Worm (Caenorhabditis elegans) whole organism, mixed stage, embryonic: ENCODE results near the gene C23H3.2.

Experiments
- M03D4.4 ChIP-seq: sonication (generic microtip); optimal IDR thresholded peaks from 2 replicates; lab custom pipeline; 2017; ENCODE audit warnings: mild to moderate bottlenecking, missing genetic modification characterization, missing compliant biosample characterization
- blmp-1 ChIP-seq: fragments of 150-350 bp; optimal IDR thresholded peaks from 2 replicates; lab custom pipeline; 2014; ENCODE audit warnings: missing biosample characterization, missing genetic modification characterization
- ceh-39 ChIP-seq: fragments of 150-350 bp; optimal IDR thresholded peaks from 2 replicates; lab custom pipeline; 2014; ENCODE audit warnings: missing biosample characterization, missing genetic modification characterization
- ceh-83 ChIP-seq: fragments of 200-800 bp; sonication (Bioruptor generic); optimal IDR thresholded peaks from 2 replicates; lab custom pipeline; 2018; ENCODE audit warnings: mild to moderate bottlenecking, missing genetic modification characterization, missing compliant biosample characterization
- ces-1 ChIP-seq: fragments of 150-350 bp; optimal IDR thresholded peaks from 2 replicates; lab custom pipeline; 2014; ENCODE audit warnings: missing biosample characterization, missing genetic modification reagents, missing genetic modification characterization
- cnd-1 ChIP-seq: fragments of 200-800 bp; sonication (Bioruptor generic); optimal IDR thresholded peaks from 2 replicates; lab custom pipeline; 2018; ENCODE audit warnings: mild to moderate bottlenecking, missing genetic modification characterization, missing compliant biosample characterization
- elt-1 ChIP-seq: sonication (generic microtip); optimal IDR thresholded peaks from 2 replicates; lab custom pipeline; 2017; ENCODE audit warnings: missing genetic modification characterization, mild to moderate bottlenecking, missing compliant biosample characterization, antibody characterized with exemption, moderate library complexity, borderline replicate concordance; ENCODE audit not compliant: insufficient read depth
- elt-3 ChIP-seq: fragments of 150-350 bp; optimal IDR thresholded peaks from 2 replicates; lab custom pipeline; 2014; ENCODE audit warnings: missing biosample characterization, missing genetic modification characterization
- flh-1 ChIP-seq: fragments of 200-800 bp; sonication (Bioruptor generic); optimal IDR thresholded peaks from 2 replicates; lab custom pipeline; 2018; ENCODE audit warnings: mild to moderate bottlenecking, missing genetic modification characterization, moderate library complexity, missing compliant biosample characterization
- ham-2 ChIP-seq: fragments of 200-800 bp; sonication (Bioruptor generic); optimal IDR thresholded peaks from 2 replicates; lab custom pipeline; 2018; ENCODE audit warnings: mild to moderate bottlenecking, missing genetic modification characterization, missing compliant biosample characterization
- hlh-1 ChIP-seq: fragments of 150-350 bp; optimal IDR thresholded peaks from 2 replicates; lab custom pipeline; 2014; ENCODE audit warnings: missing biosample characterization, missing genetic modification reagents, missing genetic modification characterization
- lin-13 ChIP-seq: fragments of 150-350 bp; optimal IDR thresholded peaks from 2 replicates; lab custom pipeline; 2014; ENCODE audit warnings: missing biosample characterization, missing genetic modification characterization
- lin-32 ChIP-seq: fragments of 200-800 bp; sonication (Bioruptor generic); optimal IDR thresholded peaks from 2 replicates; lab custom pipeline; 2018; ENCODE audit warnings: mild to moderate bottlenecking, missing genetic modification characterization, missing compliant biosample characterization
- lsy-2 ChIP-seq: fragments of 150-350 bp; optimal IDR thresholded peaks from 2 replicates; lab custom pipeline; 2014; ENCODE audit warnings: missing biosample characterization, missing genetic modification characterization
- mab-5 ChIP-seq: fragments of 150-350 bp; optimal IDR thresholded peaks from 2 replicates; lab custom pipeline; 2014; ENCODE audit warnings: missing biosample characterization, missing genetic modification characterization
- mep-1 ChIP-seq: fragments of 150-350 bp; optimal IDR thresholded peaks from 2 replicates; lab custom pipeline; 2017; ENCODE audit warnings: missing biosample characterization, missing genetic modification reagents, missing genetic modification characterization, inconsistent platforms
- nhr-12 ChIP-seq: fragments of 150-350 bp; optimal IDR thresholded peaks from 2 replicates; lab custom pipeline; 2014; ENCODE audit warnings: missing biosample characterization, missing genetic modification characterization
- nhr-2 ChIP-seq: fragments of 150-350 bp; optimal IDR thresholded peaks from 2 replicates; lab custom pipeline; 2014; ENCODE audit warnings: missing biosample characterization, missing genetic modification characterization
- nhr-237 ChIP-seq: fragments of 150-350 bp; optimal IDR thresholded peaks from 2 replicates; lab custom pipeline; 2014; ENCODE audit warnings: missing biosample characterization, missing genetic modification characterization
- nhr-28 ChIP-seq: fragments of 150-350 bp; optimal IDR thresholded peaks from 2 replicates; lab custom pipeline; 2014; ENCODE audit warnings: missing biosample characterization, missing genetic modification characterization
- nhr-76 ChIP-seq: sonication (generic microtip); optimal IDR thresholded peaks from 2 replicates; lab custom pipeline; 2017; ENCODE audit warnings: missing biosample characterization, missing genetic modification characterization
- pha-4 ChIP-seq: fragments of 150-350 bp; optimal IDR thresholded peaks from 2 replicates; lab custom pipeline; 2018; ENCODE audit warnings: missing biosample characterization, missing genetic modification reagents, missing genetic modification characterization
- sem-2 ChIP-seq: fragments of 200-800 bp; sonication (Bioruptor generic); optimal IDR thresholded peaks from 2 replicates; lab custom pipeline; 2018; ENCODE audit warnings: mild to moderate bottlenecking, missing genetic modification characterization, missing compliant biosample characterization
- snpc-4 ChIP-seq: fragments of 150-350 bp; optimal IDR thresholded peaks from 2 replicates; lab custom pipeline; 2014; ENCODE audit warnings: missing biosample characterization, missing genetic modification characterization
- sptf-1 ChIP-seq: sonication (generic microtip); optimal IDR thresholded peaks from 2 replicates; lab custom pipeline; 2017; ENCODE audit warnings: mild to moderate bottlenecking, missing genetic modification characterization, moderate library complexity, missing compliant biosample characterization
- tbx-8 ChIP-seq: fragments of 200-800 bp; sonication (Bioruptor generic); optimal IDR thresholded peaks from 2 replicates; lab custom pipeline; 2018; ENCODE audit warnings: mild to moderate bottlenecking, missing genetic modification characterization, moderate library complexity, missing compliant biosample characterization
- unc-120 ChIP-seq: sonication (generic microtip); optimal IDR thresholded peaks from 2 replicates; lab custom pipeline; 2017; ENCODE audit warnings: missing genetic modification characterization, missing compliant biosample characterization; ENCODE audit not compliant: poor library complexity, severe bottlenecking
- unc-39 ChIP-seq: fragments of 150-350 bp; optimal IDR thresholded peaks from 2 replicates; lab custom pipeline; 2014; ENCODE audit warnings: missing biosample characterization, missing genetic modification characterization
- unc-62 ChIP-seq: fragments of 150-350 bp; optimal IDR thresholded peaks from 2 replicates; lab custom pipeline; 2014; ENCODE audit warnings: missing biosample characterization, missing genetic modification reagents, missing genetic modification characterization
- zip-8 ChIP-seq: fragments of 150-350 bp; optimal IDR thresholded peaks from 2 replicates; lab custom pipeline; 2014; ENCODE audit warnings: missing biosample characterization, missing genetic modification characterization
- ztf-11 ChIP-seq: fragments of 150-350 bp; optimal IDR thresholded peaks from 2 replicates; lab custom pipeline; 2014; ENCODE audit warnings: missing biosample characterization, missing genetic modification characterization

The C23H3.2 gene

DNA sequence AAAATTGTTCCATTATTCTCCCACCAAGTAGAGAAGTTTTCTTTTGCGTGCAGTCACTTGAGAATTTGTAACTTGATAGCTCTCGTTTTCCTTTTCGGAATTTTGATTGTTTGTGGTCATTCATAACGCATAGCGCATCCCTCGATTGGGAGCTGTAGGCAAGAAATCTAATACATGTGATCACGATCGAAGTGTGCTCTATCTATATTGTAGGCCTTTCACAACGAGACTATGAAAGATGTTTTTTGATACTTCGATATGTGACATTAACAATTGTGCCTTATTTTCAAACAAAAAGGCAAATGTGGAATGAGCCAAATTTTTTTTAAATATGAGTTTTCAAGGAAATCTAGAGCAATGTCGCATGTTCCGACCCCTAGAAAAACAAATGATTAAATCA, 14.7 kb downstream of the C23H3.2 start:
- TF ChIP-seq elt-1 (tag; lab: Kevin White, UChicago) (no peak), ceh-83 (GFP tag; lab: Kevin White, UChicago) (no peak), zip-8 (tag; lab: Kevin White, UChicago) (no peak), unc-62 (GFP tag; lab: Kevin White, UChicago) (no peak), elt-3 (no peak), unc-120 (tag; lab: Kevin White, UChicago) (no peak), sem-2 (GFP tag; lab: Kevin White, UChicago) (no peak), mab-5 (tag; lab: Kevin White, UChicago) (no peak), tbx-8 (no peak), lin-32 (GFP tag; lab: Kevin White, UChicago) (no peak), lsy-2 (tag; lab: Kevin White, UChicago) (no peak), ztf-11 (tag; lab: Kevin White, UChicago) (no peak), ham-2 (no peak), mep-1 (tag; lab: Kevin White, UChicago) (no peak), sptf-1 (tag; lab: Kevin White, UChicago) (no peak), cnd-1 (tag; lab: Kevin White, UChicago) (no peak), unc-39 (tag; lab: Kevin White, UChicago) (no peak)

DNA sequence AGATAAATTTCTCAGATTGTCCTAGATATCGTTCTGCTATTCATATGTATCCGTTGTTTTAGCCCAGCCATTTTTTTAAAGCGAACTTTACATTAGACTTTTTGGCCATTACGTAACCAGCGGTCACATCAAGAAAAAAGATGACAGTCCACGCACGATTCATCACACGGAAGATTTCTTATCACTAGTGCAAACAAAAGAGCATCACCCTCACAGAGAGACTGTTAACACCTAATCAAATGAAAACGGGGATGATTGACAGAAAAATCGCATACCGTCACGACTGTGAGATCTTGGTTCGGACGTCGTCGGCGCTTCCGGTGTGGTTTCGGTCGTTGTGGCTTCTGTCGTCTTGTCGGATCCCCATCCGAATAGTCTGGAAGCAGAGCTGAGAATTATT, 15.5 kb downstream of the C23H3.2 start:
- no peak for TF ChIP-seq M03D4.4 (tag; lab: Kevin White, UChicago)
- no peak for TF ChIP-seq unc-39 (tag; lab: Kevin White, UChicago)
- no peak for TF ChIP-seq elt-3
- TF ChIP-seq nhr-2 = no peak
- TF ChIP-seq blmp-1 (tag; lab: Kevin White, UChicago) = no peak
- TF ChIP-seq ceh-39 (tag; lab: Kevin White, UChicago) = no peak
- no peak for TF ChIP-seq lin-13
- TF ChIP-seq pha-4 = no peak
- no peak for TF ChIP-seq mep-1 (tag; lab: Kevin White, UChicago)
- no peak for TF ChIP-seq nhr-76
- TF ChIP-seq ces-1 = no peak
- no peak for TF ChIP-seq nhr-28 (tag; lab: Kevin White, UChicago)
- TF ChIP-seq unc-62 (GFP tag; lab: Kevin White, UChicago) = no peak
- TF ChIP-seq flh-1 (GFP tag; lab: Kevin White, UChicago) = no peak

DNA sequence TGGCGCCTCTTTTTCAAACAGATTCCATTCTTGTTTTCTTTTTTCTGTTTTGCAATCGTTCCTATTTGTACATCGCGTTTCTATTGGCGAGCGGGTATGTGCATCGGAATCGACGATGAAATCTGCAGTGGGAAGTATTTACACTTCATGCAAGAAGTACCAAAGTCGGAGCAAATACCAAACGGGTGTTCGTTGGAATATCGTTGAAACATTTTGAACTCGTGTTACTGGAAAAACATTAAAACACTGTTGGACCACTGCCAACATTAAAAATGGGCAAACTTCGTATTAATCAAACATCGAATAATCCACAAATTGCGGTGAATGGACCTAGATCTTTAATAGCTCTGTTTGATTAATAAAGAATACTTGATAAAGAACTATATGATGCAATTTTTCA, 18.1 kb downstream of the C23H3.2 start, which contains the start of gene C23H3.9:
Gene C23H3.9 (minus strand): TSS at position 101 of the 400 bp plus-strand sequence.
- TF ChIP-seq ham-2 (no peak), ceh-83 (GFP tag; lab: Kevin White, UChicago) (no peak), mab-5 (tag; lab: Kevin White, UChicago) (no peak), lin-32 (GFP tag; lab: Kevin White, UChicago) (no peak), unc-120 (tag; lab: Kevin White, UChicago) (no peak)

DNA sequence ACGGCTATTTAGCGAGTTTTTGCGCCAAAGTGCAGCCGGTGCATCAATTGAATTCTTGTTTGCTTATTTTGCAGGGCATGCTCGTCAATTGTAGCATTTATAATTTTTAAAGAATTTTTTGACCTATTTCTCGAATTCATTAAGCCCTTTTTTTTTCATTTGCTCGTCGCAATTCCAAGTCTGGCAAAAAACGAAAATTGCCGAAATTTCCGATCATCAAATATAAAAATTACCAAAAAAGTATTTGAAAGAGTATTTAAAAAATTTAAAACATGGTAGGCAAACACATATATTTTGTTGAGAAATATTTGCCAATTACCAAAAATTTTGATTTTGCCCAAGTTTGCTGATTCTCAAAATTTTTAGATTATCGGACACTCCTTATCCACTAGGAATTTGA, 23.0 kb downstream of the C23H3.2 start, which contains the start of gene C50D2.6:
Gene C50D2.6 (plus strand): TSS at position 301 of the 400 bp plus-strand sequence.
- TF ChIP-seq ceh-39 (tag; lab: Kevin White, UChicago) (no peak), nhr-237 (tag; lab: Kevin White, UChicago) (no peak), snpc-4 (tag; lab: Kevin White, UChicago) (no peak), ztf-11 (tag; lab: Kevin White, UChicago) (no peak), elt-3 (no peak), blmp-1 (tag; lab: Kevin White, UChicago) (no peak), nhr-12 (tag; lab: Kevin White, UChicago) (no peak), sem-2 (GFP tag; lab: Kevin White, UChicago) (no peak), lin-13 (no peak), ces-1 (no peak)

DNA sequence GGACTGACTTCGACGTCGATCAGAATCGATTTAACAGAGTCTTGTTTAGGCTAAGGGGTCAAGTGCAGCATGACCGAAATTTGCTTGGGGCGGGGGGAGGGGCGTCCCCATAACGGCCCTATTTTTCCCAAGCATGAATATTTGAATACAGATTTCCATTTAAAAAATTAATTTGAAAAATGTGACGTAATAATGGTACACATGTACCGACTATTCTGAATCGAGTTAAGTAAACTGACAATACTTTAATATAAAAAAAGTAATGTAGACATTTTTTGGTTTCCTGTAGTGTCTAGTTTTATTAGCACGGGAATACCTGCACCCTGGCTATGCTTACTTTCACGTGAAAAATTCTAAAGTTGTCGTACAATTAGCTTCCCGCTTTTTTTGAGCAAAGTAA, 25.7 kb downstream of the C23H3.2 start:
- TF ChIP-seq unc-62 (GFP tag; lab: Kevin White, UChicago) (no peak), zip-8 (tag; lab: Kevin White, UChicago) (peak; percentile 56)

DNA sequence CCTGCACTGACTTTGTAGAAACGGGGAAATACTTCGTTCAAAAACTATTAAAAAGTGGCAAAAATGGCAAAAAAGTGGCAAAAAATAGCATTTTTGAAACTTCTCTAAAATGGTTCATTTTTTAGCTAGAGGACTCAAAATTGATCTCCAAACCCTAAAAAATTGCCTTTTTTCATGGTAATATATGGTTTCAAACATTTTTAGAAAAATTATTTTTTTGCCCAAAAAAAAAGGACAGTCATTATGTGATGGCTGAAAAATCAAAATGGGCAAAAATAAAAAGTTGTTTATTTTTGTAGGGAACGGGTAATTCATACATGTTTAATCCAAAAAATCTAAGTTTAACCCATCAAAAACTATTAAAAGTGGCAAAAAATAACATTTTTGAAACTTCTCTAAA, 26.8 kb downstream of the C23H3.2 start:
- TF ChIP-seq ceh-39 (tag; lab: Kevin White, UChicago) = no peak
- no peak for TF ChIP-seq pha-4
- TF ChIP-seq M03D4.4 (tag; lab: Kevin White, UChicago) = no peak
- no peak for TF ChIP-seq snpc-4 (tag; lab: Kevin White, UChicago)
- TF ChIP-seq ham-2 = no peak
- no peak for TF ChIP-seq zip-8 (tag; lab: Kevin White, UChicago)
- TF ChIP-seq flh-1 (GFP tag; lab: Kevin White, UChicago) = no peak
- TF ChIP-seq ceh-83 (GFP tag; lab: Kevin White, UChicago) = no peak
- no peak for TF ChIP-seq nhr-2
- no peak for TF ChIP-seq cnd-1 (tag; lab: Kevin White, UChicago)
- TF ChIP-seq blmp-1 (tag; lab: Kevin White, UChicago) = no peak
- no peak for TF ChIP-seq lin-32 (GFP tag; lab: Kevin White, UChicago)
- TF ChIP-seq nhr-76 = no peak
- TF ChIP-seq sptf-1 (tag; lab: Kevin White, UChicago) = no peak
- TF ChIP-seq hlh-1 (tag; lab: Kevin White, UChicago) = no peak
